Fruit fly (Drosophila melanogaster): Measurements from ENCODE around the gene CG34041.

CG34041 gene

dm6 chr3R:30531989-30532653 lies 24.3 kb downstream of the CG34041 start, which contains the start of gene tmod:
tmod (plus strand) TSS chr3R:30532607.
- TF ChIP-seq svp (GFP tag), result peak; percentile 66
- peak; percentile 49 for TF ChIP-seq cyc (GFP tag; optimal IDR thresholded peaks at IDR 0.05)
- TF ChIP-seq CG6854 (GFP tag; optimal IDR thresholded peaks at IDR 0.05), result peak; percentile 19
- TF ChIP-seq CG4318 (GFP tag; optimal IDR thresholded peaks at IDR 0.05), result peak; percentile 17
- peak; percentile 6 for TF ChIP-seq CG16779 (tag; optimal IDR thresholded peaks at IDR 0.05)
- peak; percentile 45 for TF ChIP-seq dac (GFP tag; optimal IDR thresholded peaks at IDR 0.05)
- TF ChIP-seq CG31627 (GFP tag; optimal IDR thresholded peaks at IDR 0.05), result peak; percentile 34
- peak; percentile 29 for TF ChIP-seq Lpt (GFP tag; optimal IDR thresholded peaks at IDR 0.05)
- peak; percentile 26 for TF ChIP-seq Hr39 (GFP tag; optimal IDR thresholded peaks at IDR 0.05)
- TF ChIP-seq OdsH (GFP tag; optimal IDR thresholded peaks at IDR 0.05), result peak; percentile 54
- TF ChIP-seq CG6276 (GFP tag; optimal IDR thresholded peaks at IDR 0.05), result peak; percentile 78
- TF ChIP-seq Sox15 (GFP tag; optimal IDR thresholded peaks at IDR 0.05), result no peak
- TF ChIP-seq Sox102F (GFP tag; optimal IDR thresholded peaks at IDR 0.05), result peak; percentile 24
- TF ChIP-seq CG6792 (GFP tag; optimal IDR thresholded peaks at IDR 0.05), result peak; percentile 31
- TF ChIP-seq CG32006 (GFP tag; optimal IDR thresholded peaks at IDR 0.05), result peak; percentile 67
- peak; percentile 39 for TF ChIP-seq net (GFP tag; optimal IDR thresholded peaks at IDR 0.05)
- peak; percentile 38 for TF ChIP-seq Eip75B (GFP tag; optimal IDR thresholded peaks at IDR 0.05)
- peak; percentile 17 for TF ChIP-seq Ets96B (tag; optimal IDR thresholded peaks at IDR 0.05)
- TF ChIP-seq eg (GFP tag; IDR thresholded peaks at IDR 0.05), result peak; percentile 72; the same call in 2 of the 3 replicates
- TF ChIP-seq pdm3 (GFP tag; optimal IDR thresholded peaks at IDR 0.05), result peak; percentile 59
- TF ChIP-seq Eip93F (GFP tag; optimal IDR thresholded peaks at IDR 0.05), result no peak
- peak; percentile 42 for TF ChIP-seq lz (GFP tag; optimal IDR thresholded peaks at IDR 0.05)
- TF ChIP-seq CG34406 (GFP tag; optimal IDR thresholded peaks at IDR 0.05), result peak; percentile 3
- TF ChIP-seq CG8119 (GFP tag; IDR thresholded peaks at IDR 0.05), result peak; percentile 69; the same call in 2 of the 3 replicates
- TF ChIP-seq Blimp-1 (GFP tag; optimal IDR thresholded peaks at IDR 0.05), result no peak
- TF ChIP-seq fd59A (GFP tag; optimal IDR thresholded peaks at IDR 0.05), result no peak
- TF ChIP-seq CG15336 (GFP tag; IDR thresholded peaks at IDR 0.05), result peak; percentile 85
- TF ChIP-seq topi (GFP tag; optimal IDR thresholded peaks at IDR 0.05), result peak; percentile 39
- peak; percentile 49 for TF ChIP-seq achi (GFP tag; optimal IDR thresholded peaks at IDR 0.05)
- no peak for TF ChIP-seq dsx (GFP tag; optimal IDR thresholded peaks at IDR 0.05; ENCODE audit: poor library complexity, severe bottlenecking)
- no peak for TF ChIP-seq CG8632 (GFP tag; optimal IDR thresholded peaks at IDR 0.05)
- peak; percentile 63; the same call in 2 of the 3 replicates for TF ChIP-seq CG6163 (GFP tag; IDR thresholded peaks at IDR 0.05)
- TF ChIP-seq CG1621 (tag; optimal IDR thresholded peaks at IDR 0.05), result peak; percentile 75
- TF ChIP-seq CG9139 (GFP tag; optimal IDR thresholded peaks at IDR 0.05), result no peak
- peak; percentile 59 for TF ChIP-seq CG3919 (GFP tag; optimal IDR thresholded peaks at IDR 0.05)
- TF ChIP-seq CG7368 (GFP tag; optimal IDR thresholded peaks at IDR 0.05), result peak; percentile 19
- TF ChIP-seq Sox14 (GFP tag; optimal IDR thresholded peaks at IDR 0.05), result peak; percentile 51
- TF ChIP-seq CG10669 (GFP tag; optimal IDR thresholded peaks at IDR 0.05), result peak; percentile 31
- TF ChIP-seq vri (GFP tag; optimal IDR thresholded peaks at IDR 0.05), result no peak
- TF ChIP-seq Gug (GFP tag; IDR thresholded peaks at IDR 0.05), result peak; percentile 51
- no peak for TF ChIP-seq CG8319 (GFP tag; optimal IDR thresholded peaks at IDR 0.05)
- peak; percentile 76 for TF ChIP-seq Hr4 (GFP tag; optimal IDR thresholded peaks at IDR 0.05)
- no peak for TF ChIP-seq ss (GFP tag; optimal IDR thresholded peaks at IDR 0.05)
- peak; percentile 17 for TF ChIP-seq Met (GFP tag; optimal IDR thresholded peaks at IDR 0.05)
- TF ChIP-seq CG11762 (GFP tag; optimal IDR thresholded peaks at IDR 0.05; ENCODE audit: insufficient read depth), result peak; percentile 19
- no peak for TF ChIP-seq CG11294 (GFP tag; IDR thresholded peaks at IDR 0.05)
- peak; percentile 13 for TF ChIP-seq CG3032 (tag; optimal IDR thresholded peaks at IDR 0.05)
- no peak for TF ChIP-seq fd85E (GFP tag; optimal IDR thresholded peaks at IDR 0.05)
- peak; percentile 43 for TF ChIP-seq acj6 (GFP tag; optimal IDR thresholded peaks at IDR 0.05)
- TF ChIP-seq spab (GFP tag; optimal IDR thresholded peaks at IDR 0.05), result no peak
- peak; percentile 36 for TF ChIP-seq esn (GFP tag; optimal IDR thresholded peaks at IDR 0.05)

Measured in whole organism, prepupa.